Worm (Caenorhabditis elegans) whole organism, L4 larva: ENCODE data around the gene nas-8.

Experiments
- D1046.2 ChIP-seq: fragments of 200-800 bp; sonication (Bioruptor generic); IDR thresholded peaks from 2 replicates; pipeline ENCODE4 v1.3.6; 2022; ENCODE audit warnings: missing genetic modification characterization, missing compliant biosample characterization
- F10B5.3 ChIP-seq: sonication (generic microtip); optimal IDR thresholded peaks from 2 replicates; lab custom pipeline; 2016; ENCODE audit warnings: mild to moderate bottlenecking, missing genetic modification characterization, missing compliant biosample characterization
- R02D3.7 ChIP-seq: fragments of 150-350 bp; sonication (generic microtip); optimal IDR thresholded peaks from 3 replicates; lab custom pipeline; 2014; ENCODE audit warnings: missing biosample characterization, missing genetic modification characterization
- T20F7.1 ChIP-seq: fragments of 200-800 bp; sonication (Bioruptor generic); optimal IDR thresholded peaks from 2 replicates; lab custom pipeline; 2018; ENCODE audit warnings: mild to moderate bottlenecking, missing genetic modification characterization, missing compliant biosample characterization
- Y105C5A.15 ChIP-seq: fragments of 200-800 bp; sonication (Bioruptor generic); IDR thresholded peaks from 2 replicates; pipeline ENCODE4 v1.3.6; 2022; ENCODE audit warnings: missing genetic modification characterization, missing compliant biosample characterization
- Y5F2A.4 ChIP-seq: fragments of 200-800 bp; sonication (Bioruptor generic); optimal IDR thresholded peaks from 2 replicates; lab custom pipeline; 2018; ENCODE audit warnings: mild to moderate bottlenecking, missing genetic modification characterization, missing compliant biosample characterization
- Y75B8A.6 ChIP-seq: fragments of 200-800 bp; sonication (Bioruptor generic); IDR thresholded peaks from 2 replicates; pipeline ENCODE4 v1.3.6; 2022; ENCODE audit warnings: missing genetic modification reagents, missing genetic modification characterization, missing compliant biosample characterization
- ZK546.5 ChIP-seq, 2 experiments: sonication (generic microtip); optimal IDR thresholded peaks; 2 replicates each; lab custom pipeline; 2017; ENCODE audit warnings: missing biosample characterization in 2 of 2, missing genetic modification characterization in 2 of 2
- aha-1 ChIP-seq: fragments of 150-350 bp; peaks from one replicate; lab custom pipeline; 2014; ENCODE audit warnings: missing biosample characterization, missing genetic modification characterization
- ama-1 ChIP-seq: fragments of 150-350 bp; optimal IDR thresholded peaks from 2 replicates; lab custom pipeline; 2014; ENCODE audit warnings: inconsistent platforms, mixed read lengths
- ceh-28 ChIP-seq: fragments of 150-350 bp; optimal IDR thresholded peaks from 2 replicates; lab custom pipeline; 2014; ENCODE audit warnings: missing biosample characterization, missing genetic modification reagents, missing genetic modification characterization
- ceh-44 ChIP-seq: fragments of 200-800 bp; sonication (Bioruptor generic); IDR thresholded peaks from 2 replicates; pipeline ENCODE4 v1.3.6; 2022; ENCODE audit warnings: missing genetic modification reagents, missing genetic modification characterization, missing compliant biosample characterization
- ceh-62 ChIP-seq: sonication (generic microtip); optimal IDR thresholded peaks from 2 replicates; lab custom pipeline; 2017; ENCODE audit warnings: missing biosample characterization, missing genetic modification characterization
- ceh-82 ChIP-seq: sonication (generic microtip); optimal IDR thresholded peaks from 2 replicates; lab custom pipeline; 2017; ENCODE audit warnings: missing biosample characterization, missing genetic modification characterization
- cey-2 ChIP-seq: sonication (generic microtip); optimal IDR thresholded peaks from 3 replicates; lab custom pipeline; 2017; ENCODE audit warnings: missing genetic modification characterization, mild to moderate bottlenecking, missing compliant biosample characterization, antibody characterized with exemption, borderline replicate concordance; ENCODE audit not compliant: insufficient read depth
- ctbp-1 ChIP-seq: fragments of 200-800 bp; sonication (Bioruptor generic); IDR thresholded peaks from 2 replicates; pipeline ENCODE4 v1.3.6; 2022; ENCODE audit warnings: missing genetic modification reagents, missing genetic modification characterization, missing compliant biosample characterization
- daf-12 ChIP-seq: fragments of 150-350 bp; optimal IDR thresholded peaks from 2 replicates; lab custom pipeline; 2014; ENCODE audit warnings: missing biosample characterization, missing genetic modification reagents, missing genetic modification characterization
- daf-8 ChIP-seq: fragments of 200-800 bp; sonication (Bioruptor generic); IDR thresholded peaks from 2 replicates; pipeline ENCODE4 v1.3.6; 2022; ENCODE audit warnings: missing genetic modification characterization, missing compliant biosample characterization
- dmd-6 ChIP-seq: fragments of 200-800 bp; sonication (Bioruptor generic); IDR thresholded peaks from 2 replicates; pipeline ENCODE4 v1.3.6; 2022; ENCODE audit warnings: missing genetic modification reagents, missing genetic modification characterization, missing compliant biosample characterization
- dmd-8 ChIP-seq: fragments of 200-800 bp; sonication (Bioruptor generic); IDR thresholded peaks from 2 replicates; pipeline ENCODE4 v1.3.6; 2022; ENCODE audit warnings: missing genetic modification characterization, missing compliant biosample characterization
- dpl-1 ChIP-seq: fragments of 150-350 bp; optimal IDR thresholded peaks from 2 replicates; lab custom pipeline; 2014; ENCODE audit warnings: missing biosample characterization, missing genetic modification reagents, missing genetic modification characterization
- dve-1 ChIP-seq: sonication (generic microtip); optimal IDR thresholded peaks from 2 replicates; lab custom pipeline; 2017; ENCODE audit warnings: antibody characterized with exemption, mild to moderate bottlenecking, missing genetic modification characterization, missing compliant biosample characterization; ENCODE audit not compliant: insufficient read depth
- egl-27 ChIP-seq: sonication (generic microtip); optimal IDR thresholded peaks from 3 replicates; lab custom pipeline; 2017; ENCODE audit warnings: missing biosample characterization, missing genetic modification reagents, missing genetic modification characterization
- hlh-11 ChIP-seq: fragments of 200-800 bp; sonication (Bioruptor generic); optimal IDR thresholded peaks from 2 replicates; lab custom pipeline; 2018; ENCODE audit warnings: mild to moderate bottlenecking, missing genetic modification characterization, missing compliant biosample characterization
- jun-1 ChIP-seq: fragments of 150-350 bp; optimal IDR thresholded peaks from 2 replicates; lab custom pipeline; 2014; ENCODE audit warnings: missing biosample characterization, missing genetic modification reagents, missing genetic modification characterization
- lim-7 ChIP-seq: fragments of 200-800 bp; sonication (Bioruptor generic); IDR thresholded peaks from 2 replicates; pipeline ENCODE4 v1.3.6; 2022; ENCODE audit warnings: missing genetic modification characterization, missing compliant biosample characterization
- lin-13 ChIP-seq: fragments of 150-350 bp; optimal IDR thresholded peaks from 2 replicates; lab custom pipeline; 2014; ENCODE audit warnings: missing biosample characterization, missing genetic modification reagents, missing genetic modification characterization
- lin-38 ChIP-seq: fragments of 200-800 bp; sonication (Bioruptor generic); IDR thresholded peaks from 2 replicates; pipeline ENCODE4 v1.3.6; 2022; ENCODE audit warnings: missing genetic modification reagents, missing genetic modification characterization, missing compliant biosample characterization
- lin-39 ChIP-seq: fragments of 150-350 bp; optimal IDR thresholded peaks from 2 replicates; lab custom pipeline; 2014; ENCODE audit warnings: missing biosample characterization, missing genetic modification reagents, missing genetic modification characterization
- lsy-2 ChIP-seq, 2 experiments: fragments of 150-350 bp in 1 of 2; sonication (generic microtip) in 1 of 2; optimal IDR thresholded peaks; 2 replicates each; lab custom pipeline; 2014 to 2017; ENCODE audit warnings: missing biosample characterization in 2 of 2, missing genetic modification characterization in 2 of 2
- madf-5 ChIP-seq, 2 experiments: fragments of 200-800 bp; sonication (Bioruptor generic); IDR thresholded peaks; 2 replicates each; pipeline ENCODE4 v1.3.6; 2022; ENCODE audit warnings: missing compliant biosample characterization in 2 of 2, missing genetic modification characterization in 2 of 2
- mdl-1 ChIP-seq, 2 experiments: fragments of 150-350 bp in 1 of 2; sonication (generic microtip) in 1 of 2; optimal IDR thresholded peaks; 2 replicates each; lab custom pipeline; 2014 to 2017; ENCODE audit warnings: missing biosample characterization in 2 of 2, missing genetic modification characterization in 2 of 2
- mdt-29 ChIP-seq: fragments of 200-800 bp; sonication (Bioruptor generic); IDR thresholded peaks from 2 replicates; pipeline ENCODE4 v1.3.6; 2022; ENCODE audit warnings: missing genetic modification reagents, missing genetic modification characterization, missing compliant biosample characterization
- mep-1 ChIP-seq: fragments of 150-350 bp; sonication (generic microtip); optimal IDR thresholded peaks from 3 replicates; lab custom pipeline; 2014; ENCODE audit warnings: missing biosample characterization, missing genetic modification characterization
- mes-2 ChIP-seq: sonication (generic microtip); optimal IDR thresholded peaks from 2 replicates; lab custom pipeline; 2016; ENCODE audit warnings: missing genotype, mild to moderate bottlenecking, missing genetic modification characterization, missing compliant biosample characterization; ENCODE audit not compliant: poor library complexity, severe bottlenecking
- mxl-3 ChIP-seq: fragments of 200-800 bp; sonication (Bioruptor generic); optimal IDR thresholded peaks from 2 replicates; lab custom pipeline; 2018; ENCODE audit warnings: mild to moderate bottlenecking, missing genetic modification characterization, missing compliant biosample characterization
- nhr-10 ChIP-seq: fragments of 150-350 bp; optimal IDR thresholded peaks from 2 replicates; lab custom pipeline; 2014; ENCODE audit warnings: missing biosample characterization, missing genetic modification characterization
- nhr-11 ChIP-seq: fragments of 150-350 bp; optimal IDR thresholded peaks from 2 replicates; lab custom pipeline; 2014; ENCODE audit warnings: missing biosample characterization, missing genetic modification characterization
- nhr-25 ChIP-seq: sonication (generic microtip); optimal IDR thresholded peaks from 2 replicates; lab custom pipeline; 2017; ENCODE audit warnings: missing genetic modification characterization, mild to moderate bottlenecking, missing compliant biosample characterization, antibody characterized with exemption, moderate library complexity, borderline replicate concordance; ENCODE audit not compliant: insufficient read depth
- nhr-41 ChIP-seq: fragments of 200-800 bp; sonication (Bioruptor generic); IDR thresholded peaks from 2 replicates; pipeline ENCODE4 v1.3.6; 2022; ENCODE audit warnings: missing genetic modification reagents, missing genetic modification characterization, missing compliant biosample characterization
- nhr-48 ChIP-seq: sonication (generic microtip); optimal IDR thresholded peaks from 2 replicates; lab custom pipeline; 2016; ENCODE audit warnings: mild to moderate bottlenecking, missing genetic modification characterization, missing compliant biosample characterization
- nhr-77 ChIP-seq: fragments of 150-350 bp; optimal IDR thresholded peaks from 2 replicates; lab custom pipeline; 2014; ENCODE audit warnings: missing biosample characterization, missing genetic modification characterization
- php-3 ChIP-seq: fragments of 200-800 bp; sonication (Bioruptor generic); IDR thresholded peaks from 2 replicates; pipeline ENCODE4 v1.3.6; 2022; ENCODE audit warnings: missing genetic modification reagents, missing genetic modification characterization, missing compliant biosample characterization
- pqm-1 ChIP-seq: sonication (generic microtip); optimal IDR thresholded peaks from 2 replicates; lab custom pipeline; 2017; ENCODE audit warnings: missing biosample characterization, missing genetic modification characterization
- rbr-2 ChIP-seq: sonication (generic microtip); optimal IDR thresholded peaks from 2 replicates; lab custom pipeline; 2016; ENCODE audit warnings: missing genotype, missing genetic modification characterization, missing compliant biosample characterization
- set-16 ChIP-seq: fragments of 200-800 bp; sonication (Bioruptor generic); IDR thresholded peaks from 2 replicates; pipeline ENCODE4 v1.3.6; 2022; ENCODE audit warnings: missing genetic modification reagents, missing genetic modification characterization, missing compliant biosample characterization
- skn-1 ChIP-seq: fragments of 150-350 bp; optimal IDR thresholded peaks from 2 replicates; lab custom pipeline; 2014; ENCODE audit warnings: missing biosample characterization, missing genetic modification characterization
- snpc-4 ChIP-seq: fragments of 150-350 bp; optimal IDR thresholded peaks from 2 replicates; lab custom pipeline; 2014; ENCODE audit warnings: missing biosample characterization, missing genetic modification characterization
- tag-97 ChIP-seq: fragments of 200-800 bp; sonication (Bioruptor generic); IDR thresholded peaks from 2 replicates; pipeline ENCODE4 v1.3.6; 2022; ENCODE audit warnings: missing genetic modification characterization, missing compliant biosample characterization
- unc-62 ChIP-seq, 3 experiments: fragments of 150-350 bp in 1 of 3; sonication (generic microtip); optimal IDR thresholded peaks in 2 of 3; peaks in 1 of 3; 1 replicate in 1 of 3; 2 replicates in 2 of 3; lab custom pipeline; 2014 to 2017; ENCODE audit warnings: missing biosample characterization in 3 of 3, missing genetic modification characterization in 3 of 3, missing genetic modification reagents in 3 of 3, missing genotype in 1 of 3
- zag-1 ChIP-seq: fragments of 150-350 bp; optimal IDR thresholded peaks from 2 replicates; lab custom pipeline; 2014; ENCODE audit warnings: missing biosample characterization, missing genetic modification characterization
- ztf-7 ChIP-seq: fragments of 150-350 bp; optimal IDR thresholded peaks from 2 replicates; lab custom pipeline; 2014; ENCODE audit warnings: missing biosample characterization, missing genetic modification characterization

nas-8 gene

DNA sequence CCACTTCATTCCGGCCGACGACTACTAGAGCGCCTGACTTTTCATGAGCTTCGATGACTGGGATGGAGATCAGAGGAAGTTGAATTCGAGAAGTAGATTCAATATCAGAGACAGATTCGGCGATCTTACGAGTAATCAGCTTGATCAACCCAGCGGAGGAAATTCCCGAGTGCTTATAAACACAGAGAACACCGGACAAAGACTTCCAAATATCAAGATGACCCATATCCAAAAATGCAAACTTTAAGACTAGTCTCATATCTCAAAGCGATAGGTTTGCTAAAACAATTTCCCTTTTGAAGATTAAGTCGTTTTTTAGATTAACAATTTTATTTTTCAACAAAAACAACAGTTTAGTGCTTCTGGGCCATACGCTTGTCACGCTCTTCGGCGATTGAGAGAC, 31.3 kb upstream of the nas-8 start, which contains the start of gene Y43B11AR.3 (continued):
- TF ChIP-seq lin-13 (GFP tag; lab: Kevin White, UChicago) (no peak), skn-1 (no peak), snpc-4 (tag; lab: Kevin White, UChicago) (no peak), lim-7 (GFP tag; lab: Robert Waterston, UW) (no peak; the same call in none of the 2 replicates), set-16 (GFP tag; lab: Robert Waterston, UW) (no peak), lsy-2 (tag; optimal IDR thresholded peaks at IDR 0.05; lab: Kevin White, UChicago) (no peak), ceh-28 (no peak), dpl-1 (GFP tag; lab: Kevin White, UChicago) (no peak), ctbp-1 (GFP tag; lab: Robert Waterston, UW) (peak; percentile 75), mxl-3 (GFP tag; lab: Kevin White, UChicago) (no peak), dmd-8 (GFP tag; lab: Robert Waterston, UW) (peak; percentile 74; the same call in 1 of the 2 replicates), Y75B8A.6 (peak; percentile 31; the same call in 1 of the 2 replicates), Y105C5A.15 (GFP tag; lab: Robert Waterston, UW) (peak; percentile 64; the same call in 1 of the 2 replicates), daf-8 (GFP tag; lab: Robert Waterston, UW) (no peak), lin-39 (tag; lab: Kevin White, UChicago) (no peak), T20F7.1 (no peak), mes-2 (peak; percentile 39), zag-1 (no peak), aha-1 (tag; lab: Kevin White, UChicago) (no peak), nhr-77 (tag; lab: Kevin White, UChicago) (no peak), ceh-44 (GFP tag; lab: Robert Waterston, UW) (0 out of 2 replicates have a peak, but pooled peaks have one; percentile 19), egl-27 (tag; lab: Kevin White, UChicago) (no peak), daf-12 (tag; lab: Kevin White, UChicago) (no peak), ceh-62 (no peak), mdl-1 (tag; optimal IDR thresholded peaks at IDR 0.05; lab: Kevin White, UChicago) (no peak), dmd-6 (GFP tag; lab: Robert Waterston, UW) (no peak), ceh-82 (tag; lab: Kevin White, UChicago) (no peak), F10B5.3 (tag; lab: Kevin White, UChicago) (no peak), mep-1 (tag; lab: Kevin White, UChicago) (no peak), ztf-7 (tag; lab: Kevin White, UChicago) (no peak), ama-1 (lab: Kevin White, UChicago) (peak; percentile 74), hlh-11 (tag; lab: Kevin White, UChicago) (no peak), tag-97 (GFP tag; lab: Robert Waterston, UW) (no peak), D1046.2 (no peak), nhr-10 (tag; lab: Kevin White, UChicago) (no peak), Y5F2A.4 (GFP tag; lab: Kevin White, UChicago) (no peak), unc-62 (GFP tag; optimal IDR thresholded peaks at IDR 0.05 in 1 of 2; lab: Kevin White, UChicago) (no peak), unc-62 (tag; optimal IDR thresholded peaks at IDR 0.05; lab: Kevin White, UChicago) (no peak), nhr-48 (no peak), rbr-2 (tag; lab: Kevin White, UChicago) (no peak), pqm-1 (tag; lab: Kevin White, UChicago) (no peak), nhr-11 (tag; lab: Kevin White, UChicago) (no peak), mdt-29 (GFP tag; lab: Robert Waterston, UW) (peak; percentile 66; the same call in 1 of the 2 replicates), madf-5 (GFP tag; IDR thresholded peaks at IDR 0.05; lab: Robert Waterston, UW) (peak in 1 of 2 experiments; percentile 89; a peak in 2 of 4 replicates), jun-1 (no peak), cey-2 (no peak), dve-1 (tag; lab: Kevin White, UChicago) (no peak), nhr-41 (no peak), R02D3.7 (no peak), php-3 (GFP tag; lab: Robert Waterston, UW) (no peak), lin-38 (GFP tag; lab: Robert Waterston, UW) (peak; percentile 89), ZK546.5 (tag; optimal IDR thresholded peaks at IDR 0.05; lab: Kevin White, UChicago) (no peak), nhr-25 (tag; lab: Kevin White, UChicago) (no peak)
